Fruit fly (Drosophila melanogaster): ENCODE results near the gene Nt5a.

Gene Nt5a

dm6 chr3L:1302234-1302949 is 4.8 kb downstream of the Nt5a start, which contains the start of the genes Rac1 and Acat2 (continued):
- TF ChIP-seq Mrtf (GFP tag; IDR thresholded peaks at IDR 0.05) (no peak), ash1 (GFP tag; optimal IDR thresholded peaks at IDR 0.05) (no peak), CG8290 (GFP tag; optimal IDR thresholded peaks at IDR 0.05) (peak; percentile 9), CG8290 (tag; optimal IDR thresholded peaks at IDR 0.05) (no peak), CG14710 (tag; optimal IDR thresholded peaks at IDR 0.05) (peak; percentile 76), CG12744 (GFP tag; optimal IDR thresholded peaks at IDR 0.05) (no peak), CG16815 (GFP tag; optimal IDR thresholded peaks at IDR 0.05) (no peak), chn (GFP tag; optimal IDR thresholded peaks at IDR 0.05) (no peak), CHES-1-like (GFP tag; optimal IDR thresholded peaks at IDR 0.05) (no peak), CG16779 (GFP tag; IDR thresholded peaks at IDR 0.05) (no peak), CG10274 (GFP tag; optimal IDR thresholded peaks at IDR 0.05) (no peak), sens (GFP tag) (peak; percentile 76), Hmx (GFP tag; optimal IDR thresholded peaks at IDR 0.05) (no peak), onecut (GFP tag; IDR thresholded peaks at IDR 0.05) (no peak), dimm (GFP tag; IDR thresholded peaks at IDR 0.05) (no peak), ab (GFP tag; optimal IDR thresholded peaks at IDR 0.05) (no peak), ind (GFP tag; optimal IDR thresholded peaks at IDR 0.05) (no peak), ssp (GFP tag; IDR thresholded peaks at IDR 0.05) (peak; percentile 93), Lpt (GFP tag; optimal IDR thresholded peaks at IDR 0.05) (no peak), Meics (GFP tag; optimal IDR thresholded peaks at IDR 0.05) (no peak), CG1024 (GFP tag; IDR thresholded peaks at IDR 0.05) (no peak), CG12155 (GFP tag; optimal IDR thresholded peaks at IDR 0.05) (no peak), CG17829 (tag; optimal IDR thresholded peaks at IDR 0.05) (peak; percentile 55), Doc3 (GFP tag; IDR thresholded peaks at IDR 0.05; ENCODE audit: partially characterized antibody) (no peak), CG13775 (GFP tag; optimal IDR thresholded peaks at IDR 0.05) (no peak), CG7745 (tag; optimal IDR thresholded peaks at IDR 0.05) (no peak), fd96Cb (tag; optimal IDR thresholded peaks at IDR 0.05) (no peak), CG12219 (GFP tag; optimal IDR thresholded peaks at IDR 0.05) (no peak), Jarid2 (GFP tag; optimal IDR thresholded peaks at IDR 0.05) (no peak), ase (GFP tag; IDR thresholded peaks at IDR 0.05) (no peak), Fer1 (GFP tag; optimal IDR thresholded peaks at IDR 0.05) (no peak), amos (GFP tag; IDR thresholded peaks at IDR 0.05; ENCODE audit: partially characterized antibody) (no peak), CG10565 (GFP tag; optimal IDR thresholded peaks at IDR 0.05) (no peak), CG11093 (GFP tag; IDR thresholded peaks at IDR 0.05) (no peak), CG17359 (tag; optimal IDR thresholded peaks at IDR 0.05) (no peak), Ssrp (tag; optimal IDR thresholded peaks at IDR 0.05) (no peak), inv (GFP tag; IDR thresholded peaks at IDR 0.05; ENCODE audit: partially characterized antibody) (no peak), CG10462 (GFP tag; optimal IDR thresholded peaks at IDR 0.05) (no peak), Adf1 (GFP tag; IDR thresholded peaks at IDR 0.05) (no peak), CG14965 (GFP tag; optimal IDR thresholded peaks at IDR 0.05; ENCODE audit: borderline replicate concordance) (no peak), vnd (GFP tag; IDR thresholded peaks at IDR 0.05; ENCODE audit: partially characterized antibody) (no peak), CG10543 (GFP tag; optimal IDR thresholded peaks at IDR 0.05) (no peak), Doc2 (GFP tag; IDR thresholded peaks at IDR 0.05) (no peak), exex (tag; optimal IDR thresholded peaks at IDR 0.05) (no peak), CG17912 (GFP tag; optimal IDR thresholded peaks at IDR 0.05) (no peak), twi (tag; optimal IDR thresholded peaks at IDR 0.05) (peak; percentile 31), sqz (GFP tag; optimal IDR thresholded peaks at IDR 0.05) (no peak), tap (tag; optimal IDR thresholded peaks at IDR 0.05) (no peak)
